Worm (Caenorhabditis elegans): ENCODE measurements around the gene Y61A9LA.12.
"Not testable (repeated sequence)": the region's sequence is repeated elsewhere in the genome, so short reads cannot be mapped to it uniquely, and the experiment has no call there.

The Y61A9LA.12 gene

ce11 chrV:4559701-4560100 lies 6.0 kb downstream of the Y61A9LA.12 start, which contains the start of gene Y61A9LA.7:
TSS of gene Y61A9LA.7 (minus strand) at chrV:4559801.
- TF ChIP-seq ceh-13 (GFP tag; optimal IDR thresholded peaks at IDR 0.05) (no peak), ama-1 (optimal IDR thresholded peaks at IDR 0.05) (no peak), hmbx-1 (tag; optimal IDR thresholded peaks at IDR 0.05) (no peak), hnd-1 (tag; optimal IDR thresholded peaks at IDR 0.05) (no peak), F13C5.2 (tag; optimal IDR thresholded peaks at IDR 0.05) (no peak)

- not testable (repeated sequence) for TF ChIP-seq flt-1 (GFP tag; IDR thresholded peaks at IDR 0.05); ceh-13 (GFP tag; optimal IDR thresholded peaks at IDR 0.05); hmg-4 (GFP tag; optimal IDR thresholded peaks at IDR 0.05)
Measured at ce11 chrV:4560441-4560840, 6.8 kb downstream of the Y61A9LA.12 start, which contains the start of gene Y61A9LA.4. TSS of gene Y61A9LA.4 (plus strand) at chrV:4560741.

- no peak for TF ChIP-seq pes-1 (GFP tag; IDR thresholded peaks at IDR 0.05)
- no peak for TF ChIP-seq hmbx-1 (tag; optimal IDR thresholded peaks at IDR 0.05)
- TF ChIP-seq hmg-4 (GFP tag; optimal IDR thresholded peaks at IDR 0.05): no peak
- TF ChIP-seq ceh-13 (GFP tag; optimal IDR thresholded peaks at IDR 0.05): no peak
- no peak for TF ChIP-seq hnd-1 (tag; optimal IDR thresholded peaks at IDR 0.05)
- TF ChIP-seq aly-1 (tag; optimal IDR thresholded peaks at IDR 0.05): no peak
- TF ChIP-seq ceh-36 (tag; optimal IDR thresholded peaks at IDR 0.05): no peak
- no peak for TF ChIP-seq tra-4 (tag; optimal IDR thresholded peaks at IDR 0.05)
- no peak for TF ChIP-seq tbx-37 (GFP tag; conservative IDR thresholded peaks at IDR 0.05)
- TF ChIP-seq B0310.2 (tag; optimal IDR thresholded peaks at IDR 0.05): no peak
- no peak for TF ChIP-seq scrt-1 (GFP tag; IDR thresholded peaks at IDR 0.05)
- TF ChIP-seq ama-1 (optimal IDR thresholded peaks at IDR 0.05): no peak
- no peak for TF ChIP-seq sea-1 (GFP tag; conservative IDR thresholded peaks at IDR 0.05)
- TF ChIP-seq ets-7 (tag; optimal IDR thresholded peaks at IDR 0.05): no peak
- TF ChIP-seq F13C5.2 (tag; optimal IDR thresholded peaks at IDR 0.05): no peak
- TF ChIP-seq flt-1 (GFP tag; IDR thresholded peaks at IDR 0.05): no peak
Measured at ce11 chrV:4562493-4562892, 8.8 kb downstream of the Y61A9LA.12 start.

- TF ChIP-seq B0310.2 (tag; optimal IDR thresholded peaks at IDR 0.05): no peak
- no peak for TF ChIP-seq hmbx-1 (tag; optimal IDR thresholded peaks at IDR 0.05)
- no peak for TF ChIP-seq scrt-1 (GFP tag; IDR thresholded peaks at IDR 0.05)
- TF ChIP-seq ama-1 (optimal IDR thresholded peaks at IDR 0.05): no peak
- TF ChIP-seq ceh-36 (tag; optimal IDR thresholded peaks at IDR 0.05): no peak
- no peak for TF ChIP-seq pes-1 (GFP tag; IDR thresholded peaks at IDR 0.05)
- no peak for TF ChIP-seq F13C5.2 (tag; optimal IDR thresholded peaks at IDR 0.05)
- no peak for TF ChIP-seq hnd-1 (tag; optimal IDR thresholded peaks at IDR 0.05)
- no peak for TF ChIP-seq ceh-13 (GFP tag; optimal IDR thresholded peaks at IDR 0.05)
- no peak for TF ChIP-seq aly-1 (tag; optimal IDR thresholded peaks at IDR 0.05)
- TF ChIP-seq tra-4 (tag; optimal IDR thresholded peaks at IDR 0.05): no peak
- TF ChIP-seq flt-1 (GFP tag; IDR thresholded peaks at IDR 0.05): no peak
Measured at ce11 chrV:4569999-4570627, 16.4 kb downstream of the Y61A9LA.12 start, which contains the start of gene sut-2. TSS of gene sut-2 (minus strand) at chrV:4570049.

- TF ChIP-seq tbx-37 (GFP tag; conservative IDR thresholded peaks at IDR 0.05) (no peak), flt-1 (GFP tag; IDR thresholded peaks at IDR 0.05) (no peak), F13C5.2 (tag; optimal IDR thresholded peaks at IDR 0.05) (no peak), ets-7 (tag; optimal IDR thresholded peaks at IDR 0.05) (no peak), B0310.2 (tag; optimal IDR thresholded peaks at IDR 0.05) (no peak)
Measured at ce11 chrV:4570833-4571232, 17.2 kb downstream of the Y61A9LA.12 start, which contains the start of gene Y61A9LA.3. TSS of gene Y61A9LA.3 (plus strand) at chrV:4571133.

ce11 chrV:4571997-4572396 lies 18.3 kb downstream of the Y61A9LA.12 start:
- TF ChIP-seq tra-4 (tag; optimal IDR thresholded peaks at IDR 0.05): no peak

ce11 chrV:4573824-4574223 lies 20.2 kb downstream of the Y61A9LA.12 start, which contains the start of gene hpo-39:
TSS of gene hpo-39 (minus strand) at chrV:4573924.
- not testable (repeated sequence) for TF ChIP-seq B0310.2, hmbx-1, ets-7 (tag; optimal IDR thresholded peaks at IDR 0.05)

- TF ChIP-seq hnd-1 (tag; optimal IDR thresholded peaks at IDR 0.05): no peak
- TF ChIP-seq tbx-37 (GFP tag; conservative IDR thresholded peaks at IDR 0.05): no peak
- no peak for TF ChIP-seq hmg-4 (GFP tag; optimal IDR thresholded peaks at IDR 0.05)
- no peak for TF ChIP-seq tra-4 (tag; optimal IDR thresholded peaks at IDR 0.05)
- no peak for TF ChIP-seq B0310.2 (tag; optimal IDR thresholded peaks at IDR 0.05)
- TF ChIP-seq F13C5.2 (tag; optimal IDR thresholded peaks at IDR 0.05): no peak
- TF ChIP-seq sea-1 (GFP tag; conservative IDR thresholded peaks at IDR 0.05): no peak
- TF ChIP-seq hmbx-1 (tag; optimal IDR thresholded peaks at IDR 0.05): no peak
- TF ChIP-seq ceh-36 (tag; optimal IDR thresholded peaks at IDR 0.05): no peak
- no peak for TF ChIP-seq ama-1 (optimal IDR thresholded peaks at IDR 0.05)
- no peak for TF ChIP-seq ceh-13 (GFP tag; optimal IDR thresholded peaks at IDR 0.05)
Measured at ce11 chrV:4575458-4575857, 21.8 kb downstream of the Y61A9LA.12 start.

- TF ChIP-seq aly-1 (tag; optimal IDR thresholded peaks at IDR 0.05) (no peak), sea-1 (GFP tag; conservative IDR thresholded peaks at IDR 0.05) (no peak), hmbx-1 (tag; optimal IDR thresholded peaks at IDR 0.05) (no peak)
Measured at ce11 chrV:4580594-4580993, 26.9 kb downstream of the Y61A9LA.12 start.

Data from whole organism, early embryonic.